Worm (Caenorhabditis elegans): Measurements from ENCODE around the gene ttn-1.

- TF ChIP-seq hlh-15 (tag; optimal IDR thresholded peaks at IDR 0.05) (no peak), pha-4 (tag; optimal IDR thresholded peaks at IDR 0.05) (no peak), fkh-10 (GFP tag; optimal IDR thresholded peaks at IDR 0.05) (no peak), ama-1 (optimal IDR thresholded peaks at IDR 0.05) (no peak), ceh-14 (tag; optimal IDR thresholded peaks at IDR 0.05) (no peak), unc-86 (tag; optimal IDR thresholded peaks at IDR 0.05) (no peak), ceh-9 (tag; optimal IDR thresholded peaks at IDR 0.05) (no peak), nfya-1 (tag; optimal IDR thresholded peaks at IDR 0.05) (no peak), dve-1 (tag; optimal IDR thresholded peaks at IDR 0.05) (no peak), F13H6.1 (tag; optimal IDR thresholded peaks at IDR 0.05) (no peak)
Observed at ce11 chrV:6128355-6128754, 74.1 kb downstream of the ttn-1 start.

All from whole organism, late embryonic.